Fruit fly (Drosophila melanogaster) whole organism, embryonic: Measurements from ENCODE around the gene Bacc.

Experiments
- Adf1 ChIP-seq: fragments of 200-800 bp; sonication (Bioruptor generic); IDR thresholded peaks from 2 replicates; pipeline ENCODE4 v1.3.6; 2022; ENCODE audit warnings: missing biosample characterization, missing genetic modification characterization
- Antp ChIP-seq: fragments of 200-800 bp; sonication (Bioruptor generic); optimal IDR thresholded peaks from 3 replicates; lab custom pipeline; 2016; ENCODE audit warnings: missing biosample characterization, missing genetic modification characterization
- Bdp1 ChIP-seq: fragments of 200-800 bp; sonication (Bioruptor generic); optimal IDR thresholded peaks from 3 replicates; lab custom pipeline; 2016; ENCODE audit warnings: missing biosample characterization, missing genetic modification characterization
- CG10979 ChIP-seq: fragments of 200-800 bp; sonication (Bioruptor generic); optimal IDR thresholded peaks from 2 replicates; lab custom pipeline; 2018; ENCODE audit warnings: missing biosample characterization, mild to moderate bottlenecking, missing genetic modification characterization, moderate library complexity
- CG11504 ChIP-seq: fragments of 200-800 bp; sonication (Bioruptor generic); optimal IDR thresholded peaks from 3 replicates; lab custom pipeline; 2019; ENCODE audit warnings: missing biosample characterization, mild to moderate bottlenecking, missing genetic modification characterization, moderate library complexity
- CG11695 ChIP-seq: fragments of 200-800 bp; sonication (Bioruptor generic); IDR thresholded peaks from 3 replicates; pipeline ENCODE4 v1.3.6; 2022; ENCODE audit warnings: missing biosample characterization, missing genetic modification characterization
- CG1233 ChIP-seq: fragments of 200-800 bp; sonication (Bioruptor generic); optimal IDR thresholded peaks from 4 replicates; lab custom pipeline; 2018; ENCODE audit warnings: missing biosample characterization, mild to moderate bottlenecking, missing genetic modification characterization
- CG14441 ChIP-seq: fragments of 200-800 bp; sonication (Bioruptor generic); IDR thresholded peaks from 2 replicates; pipeline ENCODE4 v1.3.6; 2022; ENCODE audit warnings: missing biosample characterization, missing genetic modification characterization
- CG1529 ChIP-seq: fragments of 200-800 bp; sonication (Bioruptor generic); optimal IDR thresholded peaks from 3 replicates; lab custom pipeline; 2018; ENCODE audit warnings: missing biosample characterization, missing genetic modification characterization
- CG15601 ChIP-seq: fragments of 200-800 bp; sonication (Bioruptor generic); optimal IDR thresholded peaks from 3 replicates; lab custom pipeline; 2019; ENCODE audit warnings: missing biosample characterization, mild to moderate bottlenecking, missing genetic modification characterization, moderate library complexity
- CG17385 ChIP-seq: fragments of 200-800 bp; sonication (Bioruptor generic); optimal IDR thresholded peaks from 3 replicates; lab custom pipeline; 2018; ENCODE audit warnings: missing biosample characterization, mild to moderate bottlenecking, missing genetic modification characterization
- CG17568 ChIP-seq: fragments of 200-800 bp; sonication (Bioruptor generic); optimal IDR thresholded peaks from 2 replicates; lab custom pipeline; 2018; ENCODE audit warnings: missing biosample characterization, mild to moderate bottlenecking, missing genetic modification characterization, moderate library complexity
- CG17612 ChIP-seq: fragments of 200-800 bp; sonication (Bioruptor generic); IDR thresholded peaks from 2 replicates; pipeline ENCODE4 v1.3.6; 2022; ENCODE audit warnings: missing biosample characterization, missing genetic modification characterization
- CG2116 ChIP-seq: fragments of 200-800 bp; sonication (Bioruptor generic); optimal IDR thresholded peaks from 3 replicates; lab custom pipeline; 2018; ENCODE audit warnings: missing biosample characterization, mild to moderate bottlenecking, missing genetic modification characterization
- CG2129 ChIP-seq: fragments of 200-800 bp; sonication (Bioruptor generic); IDR thresholded peaks from 2 replicates; pipeline ENCODE4 v1.3.6; 2022; ENCODE audit warnings: missing biosample characterization, missing genetic modification characterization; ENCODE audit not compliant: partially characterized antibody
- CG30403 ChIP-seq: fragments of 200-800 bp; sonication (Bioruptor generic); optimal IDR thresholded peaks from 3 replicates; lab custom pipeline; 2016; ENCODE audit warnings: missing biosample characterization, missing genetic modification characterization
- CG31224 ChIP-seq: fragments of 200-800 bp; sonication (Bioruptor generic); IDR thresholded peaks from 2 replicates; pipeline ENCODE4 v1.3.6; 2022; ENCODE audit warnings: missing biosample characterization, missing genetic modification characterization
- CG5245 ChIP-seq: fragments of 200-800 bp; sonication (Bioruptor generic); optimal IDR thresholded peaks from 3 replicates; lab custom pipeline; 2016; ENCODE audit warnings: missing biosample characterization, missing genetic modification characterization
- CG8290 ChIP-seq, 3 experiments: fragments of 200-800 bp; sonication (Bioruptor generic); optimal IDR thresholded peaks; 2 replicates each; lab custom pipeline; 2016 to 2019; ENCODE audit warnings: missing biosample characterization in 3 of 3, missing genetic modification characterization in 3 of 3, mild to moderate bottlenecking in 2 of 3, moderate library complexity in 1 of 3
- CG9797 ChIP-seq: fragments of 200-800 bp; sonication (Bioruptor generic); optimal IDR thresholded peaks from 3 replicates; lab custom pipeline; 2018; ENCODE audit warnings: missing biosample characterization, mild to moderate bottlenecking, missing genetic modification characterization
- Deaf1 ChIP-seq: fragments of 200-800 bp; optimal IDR thresholded peaks from 3 replicates; lab custom pipeline; 2019; ENCODE audit warnings: missing biosample characterization, mild to moderate bottlenecking, missing genetic modification characterization, moderate library complexity
- Drgx ChIP-seq: fragments of 200-800 bp; sonication (Bioruptor generic); IDR thresholded peaks from 2 replicates; pipeline ENCODE4 v1.3.6; 2022; ENCODE audit warnings: missing biosample characterization, missing genetic modification characterization
- Ets97D ChIP-seq: fragments of 200-800 bp; sonication (Bioruptor generic); optimal IDR thresholded peaks from 3 replicates; lab custom pipeline; 2016; ENCODE audit warnings: missing biosample characterization, missing genetic modification characterization
- Hr3 ChIP-seq: fragments of 200-800 bp; sonication (Bioruptor generic); optimal IDR thresholded peaks from 3 replicates; lab custom pipeline; 2016; ENCODE audit warnings: missing biosample characterization, missing genetic modification characterization
- Hr51 ChIP-seq, 2 experiments: fragments of 200-800 bp; sonication (Bioruptor generic); optimal IDR thresholded peaks; 2 replicates in 1 of 2; 3 replicates in 1 of 2; lab custom pipeline; 2016 to 2018; ENCODE audit warnings: missing biosample characterization in 2 of 2, missing genetic modification characterization in 2 of 2, mild to moderate bottlenecking in 1 of 2, moderate library complexity in 1 of 2
- Mrtf ChIP-seq: fragments of 200-800 bp; sonication (Bioruptor generic); IDR thresholded peaks from 3 replicates; pipeline ENCODE4 v1.3.6; 2022; ENCODE audit warnings: missing biosample characterization, missing genetic modification characterization
- Rfx ChIP-seq: fragments of 200-800 bp; sonication (Bioruptor generic); IDR thresholded peaks from 2 replicates; pipeline ENCODE4 v1.3.6; 2022; ENCODE audit warnings: missing biosample characterization, missing genetic modification characterization
- Sox100B ChIP-seq: fragments of 200-800 bp; sonication (Bioruptor generic); optimal IDR thresholded peaks from 3 replicates; lab custom pipeline; 2018; ENCODE audit warnings: missing biosample characterization, mild to moderate bottlenecking, missing genetic modification characterization
- Xrp1 ChIP-seq: fragments of 200-800 bp; sonication (Bioruptor generic); IDR thresholded peaks from 2 replicates; pipeline ENCODE4 v1.3.6; 2022; ENCODE audit warnings: missing biosample characterization, missing genetic modification characterization
- ab ChIP-seq: fragments of 200-800 bp; sonication (Bioruptor generic); optimal IDR thresholded peaks from 2 replicates; lab custom pipeline; 2016; ENCODE audit warnings: missing biosample characterization, missing genetic modification characterization
- amos ChIP-seq: fragments of 200-800 bp; sonication (Bioruptor generic); IDR thresholded peaks from 2 replicates; pipeline ENCODE4 v1.3.6; 2022; ENCODE audit warnings: missing biosample characterization, missing genetic modification characterization; ENCODE audit not compliant: partially characterized antibody
- bsh ChIP-seq, 2 experiments: fragments of 200-800 bp; sonication (Bioruptor generic); optimal IDR thresholded peaks; 2 replicates each; lab custom pipeline; 2017 to 2018; ENCODE audit warnings: mild to moderate bottlenecking in 2 of 2, missing biosample characterization in 2 of 2, missing genetic modification characterization in 2 of 2, moderate library complexity in 1 of 2
- cas ChIP-seq: fragments of 200-800 bp; sonication (Bioruptor generic); IDR thresholded peaks from 2 replicates; pipeline ENCODE4 v1.3.6; 2022; ENCODE audit warnings: missing biosample characterization, missing genetic modification characterization
- chinmo ChIP-seq: fragments of 200-800 bp; sonication (Bioruptor generic); IDR thresholded peaks from 4 replicates; pipeline ENCODE4 v1.3.6; 2022; ENCODE audit warnings: missing biosample characterization, missing genetic modification characterization; ENCODE audit not compliant: partially characterized antibody
- crc ChIP-seq: fragments of 200-800 bp; sonication (Bioruptor generic); optimal IDR thresholded peaks from 2 replicates; lab custom pipeline; 2016; ENCODE audit warnings: missing biosample characterization, missing genetic modification characterization
- ewg ChIP-seq: fragments of 200-800 bp; sonication (Bioruptor generic); optimal IDR thresholded peaks from 3 replicates; lab custom pipeline; 2017; ENCODE audit warnings: mild to moderate bottlenecking, missing biosample characterization, missing genetic modification reagents, missing genetic modification characterization
- fru ChIP-seq: fragments of >200 bp; optimal IDR thresholded peaks from 2 replicates; lab custom pipeline; 2017
- gcm ChIP-seq: fragments of 200-800 bp; sonication (Bioruptor generic); optimal IDR thresholded peaks from 2 replicates; lab custom pipeline; 2019; ENCODE audit warnings: missing biosample characterization, mild to moderate bottlenecking, missing genetic modification characterization, moderate library complexity
- grau ChIP-seq: fragments of 200-800 bp; optimal IDR thresholded peaks from 3 replicates; lab custom pipeline; 2019; ENCODE audit warnings: missing biosample characterization, mild to moderate bottlenecking, missing genetic modification characterization, moderate library complexity
- grn ChIP-seq: fragments of 200-800 bp; sonication (Bioruptor generic); optimal IDR thresholded peaks from 3 replicates; lab custom pipeline; 2017; ENCODE audit warnings: missing biosample characterization, missing genetic modification characterization
- ind ChIP-seq: fragments of 200-800 bp; sonication (Bioruptor generic); optimal IDR thresholded peaks from 3 replicates; lab custom pipeline; 2016; ENCODE audit warnings: missing biosample characterization, missing genetic modification characterization
- lmd ChIP-seq: fragments of 200-800 bp; sonication (Bioruptor generic); IDR thresholded peaks from 2 replicates; pipeline ENCODE4 v1.3.6; 2022; ENCODE audit warnings: missing biosample characterization, missing genetic modification characterization
- mam ChIP-seq: fragments of 200-800 bp; sonication (Bioruptor generic); optimal IDR thresholded peaks from 3 replicates; lab custom pipeline; 2016; ENCODE audit warnings: missing biosample characterization, missing genetic modification characterization
- nom ChIP-seq: fragments of 200-800 bp; sonication (Bioruptor generic); optimal IDR thresholded peaks from 2 replicates; lab custom pipeline; 2017; ENCODE audit warnings: missing biosample characterization, missing genetic modification characterization, mild to moderate bottlenecking, moderate library complexity, missing genetic modification reagents
- row ChIP-seq: fragments of 200-800 bp; sonication (Bioruptor generic); IDR thresholded peaks from 3 replicates; pipeline ENCODE4 v1.3.6; 2022; ENCODE audit warnings: missing biosample characterization, missing genetic modification characterization
- seq ChIP-seq: fragments of 200-800 bp; sonication (Bioruptor generic); IDR thresholded peaks from 2 replicates; pipeline ENCODE4 v1.3.6; 2022; ENCODE audit warnings: missing biosample characterization, missing genetic modification characterization
- tio ChIP-seq: fragments of 200-800 bp; sonication (Bioruptor generic); optimal IDR thresholded peaks from 2 replicates; lab custom pipeline; 2017; ENCODE audit warnings: missing biosample characterization, missing genetic modification characterization, inconsistent platforms
- toy ChIP-seq: fragments of 200-800 bp; sonication (Bioruptor generic); IDR thresholded peaks from 2 replicates; pipeline ENCODE4 v1.3.6; 2022; ENCODE audit warnings: missing biosample characterization, missing genetic modification characterization

Gene Bacc

DNA sequence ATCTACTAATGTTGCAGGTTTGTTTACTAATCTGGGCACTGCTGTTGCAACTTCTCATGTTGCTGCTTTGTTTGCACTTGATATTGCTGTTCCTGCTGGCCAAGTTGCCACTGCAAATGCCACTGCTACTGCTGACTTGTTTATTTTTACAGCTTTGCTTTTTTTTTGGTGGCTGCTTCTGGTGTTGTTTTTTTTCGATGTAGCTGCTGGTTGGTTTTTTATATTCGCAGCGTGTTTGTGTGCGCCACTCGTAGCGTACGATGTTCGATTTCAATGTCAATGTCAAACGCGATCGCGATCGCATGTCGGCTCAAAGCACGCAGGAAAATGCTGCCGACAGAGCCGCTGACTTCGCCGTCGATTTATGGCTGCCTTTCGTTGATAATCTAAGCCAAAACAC lies 24.4 kb upstream of the Bacc start:
- peak; percentile 20 for TF ChIP-seq grn (GFP tag; lab: Kevin White, UChicago)
- TF ChIP-seq chinmo, result 0 out of 4 replicates have a peak, but pooled peaks have one; percentile 8
- no peak for TF ChIP-seq CG2129 (GFP tag; lab: Robert Waterston, UW)
- peak in 1 of 2 experiments; percentile 41 for TF ChIP-seq bsh (GFP tag; optimal IDR thresholded peaks at IDR 0.05; lab: Kevin White, UChicago)
- peak; percentile 37; the same call in 1 of the 2 replicates for TF ChIP-seq Drgx (GFP tag; lab: Robert Waterston, UW)
- TF ChIP-seq Deaf1, result peak; percentile 29
- TF ChIP-seq CG9797 (GFP tag; lab: Kevin White, UChicago), result no peak
- TF ChIP-seq nom, result peak; percentile 31
- peak; percentile 14 for TF ChIP-seq Adf1

DNA sequence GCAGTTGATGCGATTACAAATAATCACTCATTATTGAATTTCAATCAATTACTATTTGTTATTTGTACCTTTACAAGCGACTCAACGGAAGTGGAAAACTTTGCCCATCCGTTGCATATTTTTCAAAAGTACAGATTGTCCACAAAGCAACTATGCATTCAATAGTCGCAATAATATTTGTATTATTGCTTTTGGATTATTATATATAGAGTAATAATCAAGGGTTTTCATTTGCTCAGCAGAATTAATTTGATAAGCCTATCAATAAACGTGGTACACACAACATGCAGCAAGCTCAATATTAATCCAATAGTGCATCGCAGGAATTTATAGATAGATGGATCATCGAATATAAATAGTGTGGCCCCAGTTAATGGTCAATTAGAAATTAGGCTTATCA lies 23.7 kb upstream of the Bacc start:
- TF ChIP-seq Adf1 (no peak), CG11504 (peak; percentile 8), Hr3 (GFP tag; lab: Kevin White, UChicago) (no peak), CG17612 (GFP tag; lab: Robert Waterston, UW) (0 out of 2 replicates have a peak, but pooled peaks have one; percentile 5), Sox100B (peak; percentile 15), bsh (GFP tag; optimal IDR thresholded peaks at IDR 0.05; lab: Kevin White, UChicago) (peak in 1 of 2 experiments; percentile 37)
- TF ChIP-seq, all 482 proteins: peak for 4

DNA sequence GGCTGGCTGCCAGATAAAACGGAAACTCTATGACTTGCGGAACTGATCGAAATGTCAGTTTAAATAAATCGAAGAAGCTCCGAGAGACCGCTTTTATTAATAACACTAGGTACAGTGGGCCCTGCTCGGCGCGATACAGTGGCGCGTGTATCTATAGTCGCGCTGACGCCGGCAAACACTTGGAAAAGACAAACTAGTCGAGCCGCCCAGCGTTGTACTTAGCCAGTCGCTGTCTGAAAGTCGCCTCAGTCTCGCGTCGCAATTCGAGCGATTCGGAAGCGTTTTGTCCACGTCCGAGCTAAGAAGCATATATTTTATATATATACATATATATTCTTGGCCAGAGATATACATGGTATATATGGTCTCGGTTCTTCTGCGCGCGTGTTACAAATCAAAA lies 22.4 kb upstream of the Bacc start:
- TF ChIP-seq ewg (GFP tag; lab: Kevin White, UChicago) (no peak), toy (GFP tag; lab: Robert Waterston, UW) (no peak), fru (lab: Kevin White, UChicago) (no peak), seq (GFP tag; lab: Robert Waterston, UW) (no peak), crc (GFP tag; lab: Kevin White, UChicago) (no peak), CG17385 (GFP tag; lab: Kevin White, UChicago) (peak; percentile 25), CG17568 (GFP tag; lab: Kevin White, UChicago) (no peak), CG14441 (GFP tag; lab: Robert Waterston, UW) (peak; percentile 73), ab (GFP tag; lab: Kevin White, UChicago) (no peak), CG31224 (GFP tag; lab: Robert Waterston, UW) (peak; percentile 55), Rfx (GFP tag; lab: Robert Waterston, UW) (peak; percentile 88), CG15601 (no peak), gcm (no peak), grau (tag; lab: Kevin White, UChicago) (peak; percentile 93), CG1233 (GFP tag; lab: Kevin White, UChicago) (peak; percentile 38), CG30403 (GFP tag; lab: Kevin White, UChicago) (peak; percentile 18), Bdp1 (GFP tag; lab: Kevin White, UChicago) (no peak), CG1529 (GFP tag; lab: Kevin White, UChicago) (no peak), Mrtf (peak; percentile 65; the same call in 1 of the 3 replicates), CG11695 (GFP tag; lab: Robert Waterston, UW) (0 out of 3 replicates have a peak, but pooled peaks have one; percentile 11), Ets97D (no peak), ind (GFP tag; lab: Kevin White, UChicago) (peak; percentile 67), cas (GFP tag; lab: Robert Waterston, UW) (no peak), lmd (GFP tag; lab: Robert Waterston, UW) (peak; percentile 52; the same call in 1 of the 2 replicates), CG8290 (GFP tag; optimal IDR thresholded peaks at IDR 0.05; lab: Kevin White, UChicago) (no peak), CG8290 (tag; optimal IDR thresholded peaks at IDR 0.05; lab: Kevin White, UChicago) (peak in 1 of 2 experiments; percentile 89), CG10979 (tag; lab: Kevin White, UChicago) (no peak), Xrp1 (GFP tag; lab: Robert Waterston, UW) (0 out of 2 replicates have a peak, but pooled peaks have one; percentile 29), row (GFP tag; lab: Robert Waterston, UW) (peak; percentile 73), Antp (peak; percentile 44), Hr51 (GFP tag; optimal IDR thresholded peaks at IDR 0.05; lab: Kevin White, UChicago) (peak in 1 of 2 experiments; percentile 26), mam (GFP tag; lab: Kevin White, UChicago) (peak; percentile 45), CG2116 (GFP tag; lab: Kevin White, UChicago) (no peak), CG5245 (no peak), amos (GFP tag; lab: Robert Waterston, UW) (no peak; the same call in 1 of the 2 replicates), tio (GFP tag; lab: Kevin White, UChicago) (no peak)
